Fruit fly (Drosophila melanogaster): ENCODE data around the gene sls.

Gene sls

dm6 chr3L:2162019-2162418 lies 46.6 kb upstream of the sls start:
- TF ChIP-seq bigmax (GFP tag; optimal IDR thresholded peaks at IDR 0.05) (no peak), D19A (tag; optimal IDR thresholded peaks at IDR 0.05) (peak; percentile 75), CG12236 (GFP tag; optimal IDR thresholded peaks at IDR 0.05) (peak; percentile 18), CG7963 (GFP tag; IDR thresholded peaks at IDR 0.05; ENCODE audit: partially characterized antibody) (no peak), Hmx (GFP tag; optimal IDR thresholded peaks at IDR 0.05) (no peak), CG18262 (tag; optimal IDR thresholded peaks at IDR 0.05) (peak; percentile 86), disco-r (GFP tag; optimal IDR thresholded peaks at IDR 0.05) (no peak), tgo (GFP tag; IDR thresholded peaks at IDR 0.05) (peak; percentile 79), CG14667 (GFP tag; IDR thresholded peaks at IDR 0.05) (peak; percentile 66), CG17829 (tag; optimal IDR thresholded peaks at IDR 0.05) (peak; percentile 87), CG8089 (GFP tag; optimal IDR thresholded peaks at IDR 0.05) (peak; percentile 46), ems (GFP tag; optimal IDR thresholded peaks at IDR 0.05) (peak; percentile 82), Nf-YA (GFP tag; IDR thresholded peaks at IDR 0.05) (peak; percentile 65), CG33557 (GFP tag; optimal IDR thresholded peaks at IDR 0.05) (peak; percentile 61), her (GFP tag; optimal IDR thresholded peaks at IDR 0.05) (peak; percentile 21), CG15514 (GFP tag; optimal IDR thresholded peaks at IDR 0.05) (peak; percentile 30), Stat92E (GFP tag; optimal IDR thresholded peaks at IDR 0.05) (no peak), CG4820 (GFP tag; optimal IDR thresholded peaks at IDR 0.05) (peak; percentile 83), CG12769 (tag; optimal IDR thresholded peaks at IDR 0.05) (peak; percentile 62), ranshi (GFP tag; IDR thresholded peaks at IDR 0.05) (peak; percentile 76), tll (GFP tag; optimal IDR thresholded peaks at IDR 0.05) (no peak), CG43689 (GFP tag; IDR thresholded peaks at IDR 0.05) (peak; percentile 58; the same call in 1 of the 2 replicates), Fer3 (tag; optimal IDR thresholded peaks at IDR 0.05) (peak; percentile 29), bowl (GFP tag; IDR thresholded peaks at IDR 0.05) (peak; percentile 75), sr (GFP tag; IDR thresholded peaks at IDR 0.05) (peak; percentile 71; the same call in 2 of the 3 replicates), CG12219 (GFP tag; optimal IDR thresholded peaks at IDR 0.05) (peak; percentile 72), CG2129 (GFP tag; IDR thresholded peaks at IDR 0.05; ENCODE audit: partially characterized antibody) (no peak), abd-A (tag; optimal IDR thresholded peaks at IDR 0.05) (no peak), CG10366 (GFP tag; IDR thresholded peaks at IDR 0.05) (peak; percentile 85), Bteb2 (GFP tag; optimal IDR thresholded peaks at IDR 0.05) (peak; percentile 24), dmrt11E (tag; optimal IDR thresholded peaks at IDR 0.05) (peak; percentile 49), ash1 (GFP tag; optimal IDR thresholded peaks at IDR 0.05) (no peak), hbn (GFP tag; IDR thresholded peaks at IDR 0.05; ENCODE audit: partially characterized antibody) (no peak), Atf3 (GFP tag; optimal IDR thresholded peaks at IDR 0.05) (no peak), pho (GFP tag; optimal IDR thresholded peaks at IDR 0.05) (no peak), CG11456 (GFP tag; IDR thresholded peaks at IDR 0.05) (peak; percentile 84), sens-2 (GFP tag; IDR thresholded peaks at IDR 0.05) (peak; percentile 81), CG31388 (GFP tag; optimal IDR thresholded peaks at IDR 0.05) (peak; percentile 48), dan (GFP tag; IDR thresholded peaks at IDR 0.05) (0 out of 2 replicates have a peak, but pooled peaks have one; percentile 12), al (GFP tag; IDR thresholded peaks at IDR 0.05) (peak; percentile 52), CG10543 (GFP tag; optimal IDR thresholded peaks at IDR 0.05) (no peak), CG13624 (GFP tag; optimal IDR thresholded peaks at IDR 0.05) (peak; percentile 8), CG8765 (GFP tag; IDR thresholded peaks at IDR 0.05) (peak; percentile 29; the same call in 1 of the 2 replicates), ap (GFP tag; IDR thresholded peaks at IDR 0.05) (peak; percentile 85), Elba2 (GFP tag; optimal IDR thresholded peaks at IDR 0.05) (no peak), Ssrp (tag; optimal IDR thresholded peaks at IDR 0.05) (peak; percentile 72), pros (GFP tag; optimal IDR thresholded peaks at IDR 0.05) (no peak), CG1832 (GFP tag; optimal IDR thresholded peaks at IDR 0.05) (no peak), unc-4 (GFP tag; IDR thresholded peaks at IDR 0.05; ENCODE audit: partially characterized antibody) (no peak), sqz (GFP tag; optimal IDR thresholded peaks at IDR 0.05) (peak; percentile 68), Taf1 (GFP tag; IDR thresholded peaks at IDR 0.05) (no peak)
